Fruit fly (Drosophila melanogaster) whole organism, embryonic: ENCODE measurements around the gene Cyp12a4.

Source experiments
- ATbp ChIP-seq: fragments of 200-800 bp; sonication (Bioruptor generic); optimal IDR thresholded peaks from 2 replicates; lab custom pipeline; 2017; ENCODE audit warnings: missing biosample characterization, mild to moderate bottlenecking, missing genetic modification characterization, missing genetic modification reagents
- Asciz ChIP-seq: fragments of 200-800 bp; sonication (Bioruptor generic); optimal IDR thresholded peaks from 2 replicates; lab custom pipeline; 2017; ENCODE audit warnings: missing biosample characterization, mild to moderate bottlenecking, missing genetic modification characterization, missing genetic modification reagents
- Atf3 ChIP-seq: fragments of 200-800 bp; sonication (Bioruptor generic); optimal IDR thresholded peaks from 3 replicates; lab custom pipeline; 2016; ENCODE audit warnings: missing biosample characterization, missing genetic modification characterization
- Atf6 ChIP-seq: fragments of 200-800 bp; sonication (Bioruptor generic); IDR thresholded peaks from 2 replicates; pipeline ENCODE4 v1.3.6; 2022; ENCODE audit warnings: missing biosample characterization, missing genetic modification characterization
- CG10654 ChIP-seq: fragments of 200-800 bp; sonication (Bioruptor generic); optimal IDR thresholded peaks from 2 replicates; lab custom pipeline; 2016; ENCODE audit warnings: missing biosample characterization, missing genetic modification characterization
- CG11093 ChIP-seq: fragments of 200-800 bp; sonication (Bioruptor generic); IDR thresholded peaks from 3 replicates; pipeline ENCODE4 v1.3.6; 2022; ENCODE audit warnings: missing biosample characterization, missing genetic modification characterization
- CG12071 ChIP-seq: fragments of 200-800 bp; sonication (Bioruptor generic); optimal IDR thresholded peaks from 3 replicates; lab custom pipeline; 2018; ENCODE audit warnings: missing biosample characterization, mild to moderate bottlenecking, missing genetic modification characterization
- CG12104 ChIP-seq: fragments of 200-800 bp; sonication (Bioruptor generic); optimal IDR thresholded peaks from 3 replicates; lab custom pipeline; 2016; ENCODE audit warnings: missing biosample characterization, missing genetic modification characterization
- CG12299 ChIP-seq: fragments of 200-800 bp; sonication (Bioruptor generic); optimal IDR thresholded peaks from 2 replicates; lab custom pipeline; 2018; ENCODE audit warnings: missing biosample characterization, mild to moderate bottlenecking, missing genetic modification characterization
- CG12942 ChIP-seq: fragments of 200-800 bp; sonication (Bioruptor generic); optimal IDR thresholded peaks from 3 replicates; lab custom pipeline; 2016; ENCODE audit warnings: missing biosample characterization, missing genetic modification characterization
- CG13894 ChIP-seq: fragments of 200-800 bp; sonication (Bioruptor generic); optimal IDR thresholded peaks from 3 replicates; lab custom pipeline; 2018; ENCODE audit warnings: missing biosample characterization, mild to moderate bottlenecking, missing genetic modification characterization, moderate library complexity
- CG1603 ChIP-seq: fragments of 200-800 bp; sonication (Bioruptor generic); optimal IDR thresholded peaks from 2 replicates; lab custom pipeline; 2019; ENCODE audit warnings: missing biosample characterization, mild to moderate bottlenecking, missing genetic modification characterization, moderate library complexity
- CG1647 ChIP-seq: fragments of 200-800 bp; sonication (Bioruptor generic); optimal IDR thresholded peaks from 3 replicates; lab custom pipeline; 2016; ENCODE audit warnings: missing biosample characterization, missing genetic modification characterization
- CG16863 ChIP-seq: fragments of 200-800 bp; sonication (Bioruptor generic); optimal IDR thresholded peaks from 3 replicates; lab custom pipeline; 2016; ENCODE audit warnings: missing biosample characterization, missing genetic modification characterization
- CG17359 ChIP-seq: fragments of 200-800 bp; sonication (Bioruptor generic); optimal IDR thresholded peaks from 3 replicates; lab custom pipeline; 2018; ENCODE audit warnings: missing biosample characterization, mild to moderate bottlenecking, missing genetic modification characterization, moderate library complexity
- CG32772 ChIP-seq: fragments of 200-800 bp; sonication (Bioruptor generic); IDR thresholded peaks from 2 replicates; pipeline ENCODE4 v1.3.6; 2022; ENCODE audit warnings: missing biosample characterization, missing genetic modification characterization
- CG5953 ChIP-seq: fragments of 200-800 bp; sonication (Bioruptor generic); IDR thresholded peaks from 2 replicates; pipeline ENCODE4 v1.3.6; 2022; ENCODE audit warnings: missing biosample characterization, missing genetic modification characterization
- CG8388 ChIP-seq: fragments of 200-800 bp; sonication (Bioruptor generic); optimal IDR thresholded peaks from 2 replicates; lab custom pipeline; 2019; ENCODE audit warnings: missing biosample characterization, mild to moderate bottlenecking, missing genetic modification characterization, moderate library complexity
- Camta ChIP-seq: fragments of 200-800 bp; sonication (Bioruptor generic); optimal IDR thresholded peaks from 2 replicates; lab custom pipeline; 2016; ENCODE audit warnings: missing biosample characterization, missing genetic modification characterization
- D ChIP-seq, 2 experiments: fragments of 200-800 bp in 1 of 2; fragments of >200 bp in 1 of 2; sonication (Bioruptor generic) in 1 of 2; optimal IDR thresholded peaks; 2 replicates in 1 of 2; 3 replicates in 1 of 2; lab custom pipeline; 2017; ENCODE audit warnings: mild to moderate bottlenecking in 1 of 2, missing biosample characterization in 1 of 2, missing genetic modification characterization in 1 of 2, missing genetic modification reagents in 1 of 2
- Ets65A ChIP-seq: fragments of 200-800 bp; sonication (Bioruptor generic); peaks from one replicate; lab custom pipeline; 2016; ENCODE audit warnings: missing biosample characterization, missing genetic modification characterization
- HLHmδ ChIP-seq: fragments of 200-800 bp; sonication (Bioruptor generic); optimal IDR thresholded peaks from 2 replicates; lab custom pipeline; 2018; ENCODE audit warnings: missing biosample characterization, mild to moderate bottlenecking, missing genetic modification characterization, moderate library complexity
- Lim3 ChIP-seq: fragments of 200-800 bp; sonication (Bioruptor generic); IDR thresholded peaks from 2 replicates; pipeline ENCODE4 v1.3.6; 2022; ENCODE audit warnings: missing biosample characterization, missing genetic modification characterization
- NC2α ChIP-seq: fragments of 200-800 bp; sonication (Bioruptor generic); optimal IDR thresholded peaks from 2 replicates; lab custom pipeline; 2016; ENCODE audit warnings: missing biosample characterization, missing genetic modification characterization
- Sox100B ChIP-seq: fragments of 200-800 bp; sonication (Bioruptor generic); optimal IDR thresholded peaks from 3 replicates; lab custom pipeline; 2018; ENCODE audit warnings: missing biosample characterization, mild to moderate bottlenecking, missing genetic modification characterization
- Sry-δ ChIP-seq: fragments of 200-800 bp; sonication (Bioruptor generic); optimal IDR thresholded peaks from 2 replicates; lab custom pipeline; 2016; ENCODE audit warnings: missing biosample characterization, missing genetic modification characterization
- ara ChIP-seq: fragments of 200-800 bp; sonication (Bioruptor generic); IDR thresholded peaks from 2 replicates; pipeline ENCODE4 v1.3.6; 2022; ENCODE audit warnings: missing biosample characterization, missing genetic modification characterization
- bowl ChIP-seq: fragments of 200-800 bp; sonication (Bioruptor generic); IDR thresholded peaks from 2 replicates; pipeline ENCODE4 v1.3.6; 2022; ENCODE audit warnings: missing biosample characterization, missing genetic modification characterization
- cg ChIP-seq: fragments of 200-800 bp; sonication (Bioruptor generic); optimal IDR thresholded peaks from 3 replicates; lab custom pipeline; 2019; ENCODE audit warnings: missing biosample characterization, mild to moderate bottlenecking, missing genetic modification characterization, moderate library complexity
- chm ChIP-seq: fragments of 200-800 bp; sonication (Bioruptor generic); IDR thresholded peaks from 2 replicates; pipeline ENCODE4 v1.3.6; 2022; ENCODE audit warnings: missing biosample characterization, missing genetic modification characterization
- crp ChIP-seq, 2 experiments: fragments of 200-800 bp; sonication (Bioruptor generic); optimal IDR thresholded peaks; 2 replicates in 1 of 2; 3 replicates in 1 of 2; lab custom pipeline; 2017; ENCODE audit warnings: missing biosample characterization in 2 of 2, missing genetic modification characterization in 2 of 2, mild to moderate bottlenecking in 1 of 2, moderate library complexity in 1 of 2
- dan ChIP-seq: fragments of 200-800 bp; sonication (Bioruptor generic); IDR thresholded peaks from 2 replicates; pipeline ENCODE4 v1.3.6; 2022; ENCODE audit warnings: missing biosample characterization, missing genetic modification characterization
- danr ChIP-seq: fragments of 200-800 bp; sonication (Bioruptor generic); IDR thresholded peaks from 2 replicates; pipeline ENCODE4 v1.3.6; 2022; ENCODE audit warnings: missing biosample characterization, missing genetic modification characterization
- dmrt99B ChIP-seq: fragments of 200-800 bp; sonication (Bioruptor generic); optimal IDR thresholded peaks from 2 replicates; lab custom pipeline; 2018; ENCODE audit warnings: missing biosample characterization, mild to moderate bottlenecking, missing genetic modification characterization, moderate library complexity
- fd3F ChIP-seq: fragments of 200-800 bp; sonication (Bioruptor generic); optimal IDR thresholded peaks from 2 replicates; lab custom pipeline; 2018; ENCODE audit warnings: missing biosample characterization, mild to moderate bottlenecking, missing genetic modification characterization, moderate library complexity
- gce ChIP-seq: fragments of 200-800 bp; sonication (Bioruptor generic); IDR thresholded peaks from 3 replicates; pipeline ENCODE4 v1.3.6; 2022; ENCODE audit warnings: missing biosample characterization, missing genetic modification characterization
- grau ChIP-seq: fragments of 200-800 bp; optimal IDR thresholded peaks from 3 replicates; lab custom pipeline; 2019; ENCODE audit warnings: missing biosample characterization, mild to moderate bottlenecking, missing genetic modification characterization, moderate library complexity
- insv ChIP-seq, 2 experiments: fragments of 200-800 bp; sonication (Bioruptor generic); optimal IDR thresholded peaks; 3 replicates each; lab custom pipeline; 2016 to 2018; ENCODE audit warnings: missing biosample characterization in 2 of 2, missing genetic modification characterization in 2 of 2
- ken ChIP-seq: fragments of 200-800 bp; sonication (Bioruptor generic); IDR thresholded peaks from 3 replicates; pipeline ENCODE4 v1.3.6; 2022; ENCODE audit warnings: missing biosample characterization, missing genetic modification characterization
- lab ChIP-seq: fragments of 200-800 bp; sonication (Bioruptor generic); optimal IDR thresholded peaks from 3 replicates; lab custom pipeline; 2017; ENCODE audit warnings: missing biosample characterization, missing genetic modification characterization, mild to moderate bottlenecking, moderate library complexity, missing genetic modification reagents
- maf-S ChIP-seq: fragments of 200-800 bp; sonication (Bioruptor generic); optimal IDR thresholded peaks from 2 replicates; lab custom pipeline; 2016; ENCODE audit warnings: missing biosample characterization, missing genetic modification characterization
- onecut ChIP-seq: fragments of 200-800 bp; sonication (Bioruptor generic); IDR thresholded peaks from 2 replicates; pipeline ENCODE4 v1.3.6; 2022; ENCODE audit warnings: missing biosample characterization, missing genetic modification characterization
- ranshi ChIP-seq: fragments of 200-800 bp; sonication (Bioruptor generic); IDR thresholded peaks from 2 replicates; pipeline ENCODE4 v1.3.6; 2022; ENCODE audit warnings: missing biosample characterization, missing genetic modification characterization
- sc ChIP-seq, 3 experiments: fragments of >200 bp in 2 of 3; fragments of 200-800 bp in 1 of 3; sonication (Bioruptor generic) in 1 of 3; optimal IDR thresholded peaks; 2 replicates in 2 of 3; 3 replicates in 1 of 3; lab custom pipeline; 2017; ENCODE audit warnings: mild to moderate bottlenecking in 1 of 3, missing biosample characterization in 1 of 3, missing genetic modification characterization in 1 of 3, missing genetic modification reagents in 1 of 3
- scrt ChIP-seq: fragments of 200-800 bp; sonication (Bioruptor generic); optimal IDR thresholded peaks from 2 replicates; lab custom pipeline; 2018; ENCODE audit warnings: missing biosample characterization, mild to moderate bottlenecking, missing genetic modification characterization, moderate library complexity
- stc ChIP-seq: fragments of 200-800 bp; sonication (Bioruptor generic); IDR thresholded peaks from 2 replicates; pipeline ENCODE4 v1.3.6; 2022; ENCODE audit warnings: missing biosample characterization, missing genetic modification characterization
- tup ChIP-seq: fragments of 200-800 bp; sonication (Bioruptor generic); optimal IDR thresholded peaks from 2 replicates; lab custom pipeline; 2016; ENCODE audit warnings: missing biosample characterization, mild to moderate bottlenecking, missing genetic modification characterization, moderate library complexity
- wek ChIP-seq: fragments of 200-800 bp; sonication (Bioruptor generic); optimal IDR thresholded peaks from 3 replicates; lab custom pipeline; 2018; ENCODE audit warnings: missing biosample characterization, mild to moderate bottlenecking, missing genetic modification characterization, moderate library complexity
- yki ChIP-seq: fragments of >200 bp; optimal IDR thresholded peaks from 3 replicates; lab custom pipeline; 2018
- zfh1 ChIP-seq: fragments of 200-800 bp; sonication (Bioruptor generic); IDR thresholded peaks from 3 replicates; pipeline ENCODE4 v1.3.6; 2022; ENCODE audit warnings: missing biosample characterization, missing genetic modification characterization

Gene Cyp12a4

DNA sequence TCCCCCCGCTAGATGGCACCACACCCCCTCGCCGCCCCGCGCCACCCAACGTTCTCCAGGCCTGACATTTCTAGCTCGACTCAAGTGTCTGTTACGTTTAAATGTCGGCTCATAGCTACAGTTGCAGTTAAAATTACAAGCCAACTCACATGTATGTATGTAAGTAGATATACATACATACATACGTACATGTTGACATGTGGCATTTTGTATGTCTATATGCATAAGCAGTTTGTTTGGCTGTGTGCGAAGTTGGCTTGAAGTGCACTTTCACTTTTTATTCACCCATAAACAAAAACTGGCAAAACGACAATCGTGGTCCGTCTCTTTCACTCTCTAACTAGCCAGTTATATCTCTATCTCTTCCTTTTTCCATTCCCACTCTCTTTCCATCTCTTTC, 47.9 kb downstream of the Cyp12a4 start (continued):
- peak; percentile 51 for TF ChIP-seq CG1603 (tag; lab: Kevin White, UChicago)
- TF ChIP-seq CG5953, result peak; percentile 71
- TF ChIP-seq Sry-δ (GFP tag; lab: Kevin White, UChicago), result no peak
- peak; percentile 8 for TF ChIP-seq CG16863 (GFP tag; lab: Kevin White, UChicago)
- TF ChIP-seq chm (GFP tag; lab: Robert Waterston, UW), result no peak; the same call in 1 of the 2 replicates
- TF ChIP-seq stc (GFP tag; lab: Robert Waterston, UW), result 0 out of 2 replicates have a peak, but pooled peaks have one; percentile 19
- TF ChIP-seq dan (GFP tag; lab: Robert Waterston, UW), result no peak
- TF ChIP-seq CG32772 (GFP tag; lab: Robert Waterston, UW), result no peak
- peak; percentile 33; the same call in 1 of the 3 replicates for TF ChIP-seq CG11093
- TF ChIP-seq CG10654 (GFP tag; lab: Kevin White, UChicago), result no peak
- 0 out of 2 replicates have a peak, but pooled peaks have one; percentile 20 for TF ChIP-seq onecut (GFP tag; lab: Robert Waterston, UW)
- TF ChIP-seq CG12104 (GFP tag; lab: Kevin White, UChicago), result no peak
- peak; percentile 35 for TF ChIP-seq Sox100B (GFP tag; lab: Kevin White, UChicago)
- no peak for TF ChIP-seq Atf3
- no peak for TF ChIP-seq insv (GFP tag; optimal IDR thresholded peaks at IDR 0.05; lab: Kevin White, UChicago)
- TF ChIP-seq scrt (GFP tag; lab: Kevin White, UChicago), result no peak
- TF ChIP-seq ara (GFP tag; lab: Robert Waterston, UW), result peak; percentile 45
- TF ChIP-seq lab (GFP tag; lab: Kevin White, UChicago), result peak; percentile 35
- TF ChIP-seq CG17359, result peak; percentile 74
- peak; percentile 20 for TF ChIP-seq CG12299
- no peak for TF ChIP-seq danr
- no peak for TF ChIP-seq NC2α (GFP tag; lab: Kevin White, UChicago)
- 0 out of 3 replicates have a peak, but pooled peaks have one; percentile 30 for TF ChIP-seq zfh1 (GFP tag; lab: Robert Waterston, UW)
- TF ChIP-seq ATbp (GFP tag; lab: Kevin White, UChicago), result peak; percentile 94
- TF ChIP-seq wek, result peak; percentile 49
- TF ChIP-seq tup, result no peak
- TF ChIP-seq Camta (GFP tag; lab: Kevin White, UChicago), result no peak
- TF ChIP-seq CG13894 (tag; lab: Kevin White, UChicago), result no peak
- TF ChIP-seq Atf6 (GFP tag; lab: Robert Waterston, UW), result no peak
- TF ChIP-seq cg (GFP tag; lab: Kevin White, UChicago), result peak; percentile 17
- TF ChIP-seq sc (optimal IDR thresholded peaks at IDR 0.05; lab: Kevin White, UChicago), result no peak
- peak; percentile 18 for TF ChIP-seq sc (GFP tag; optimal IDR thresholded peaks at IDR 0.05; lab: Kevin White, UChicago)
- TF ChIP-seq ken, result peak; percentile 60; the same call in 1 of the 3 replicates
- TF ChIP-seq D (optimal IDR thresholded peaks at IDR 0.05; lab: Kevin White, UChicago), result no peak
- peak; percentile 56 for TF ChIP-seq D (GFP tag; optimal IDR thresholded peaks at IDR 0.05; lab: Kevin White, UChicago)
- TF ChIP-seq dmrt99B (tag; lab: Kevin White, UChicago), result peak; percentile 48
- TF ChIP-seq yki (lab: Kevin White, UChicago), result no peak
- TF ChIP-seq CG12071, result peak; percentile 4
- peak; percentile 70 for TF ChIP-seq Asciz (GFP tag; lab: Kevin White, UChicago)
- TF ChIP-seq CG8388 (GFP tag; lab: Kevin White, UChicago), result peak; percentile 19
- TF ChIP-seq crp (GFP tag; optimal IDR thresholded peaks at IDR 0.05; lab: Kevin White, UChicago), result no peak
- no peak for TF ChIP-seq ranshi
- TF ChIP-seq HLHmδ, result no peak
- peak; percentile 75; the same call in 1 of the 3 replicates for TF ChIP-seq gce (GFP tag; lab: Robert Waterston, UW)
- no peak for TF ChIP-seq CG1647 (GFP tag; lab: Kevin White, UChicago)
- TF ChIP-seq Lim3 (GFP tag; lab: Robert Waterston, UW), result peak; percentile 31; the same call in 1 of the 2 replicates
- TF ChIP-seq Ets65A (GFP tag; lab: Kevin White, UChicago), result no peak
- TF ChIP-seq CG12942 (GFP tag; lab: Kevin White, UChicago), result no peak
- no peak for TF ChIP-seq fd3F (GFP tag; lab: Kevin White, UChicago)
- no peak for TF ChIP-seq grau (tag; lab: Kevin White, UChicago)
- TF ChIP-seq maf-S (GFP tag; lab: Kevin White, UChicago), result no peak
- peak; percentile 44; the same call in 1 of the 2 replicates for TF ChIP-seq bowl (GFP tag; lab: Robert Waterston, UW)
